Fruit fly (Drosophila melanogaster) whole organism, embryonic: ENCODE measurements around the gene CG2444.

ENCODE experiments used
- Adf1 ChIP-seq: fragments of 200-800 bp; sonication (Bioruptor generic); IDR thresholded peaks from 2 replicates; pipeline ENCODE4 v1.3.6; 2022; ENCODE audit warnings: missing biosample characterization, missing genetic modification characterization
- Atf6 ChIP-seq: fragments of 200-800 bp; sonication (Bioruptor generic); IDR thresholded peaks from 2 replicates; pipeline ENCODE4 v1.3.6; 2022; ENCODE audit warnings: missing biosample characterization, missing genetic modification characterization
- CG10147 ChIP-seq: fragments of 200-800 bp; sonication (Bioruptor generic); optimal IDR thresholded peaks from 2 replicates; lab custom pipeline; 2019; ENCODE audit warnings: missing biosample characterization, mild to moderate bottlenecking, missing genetic modification characterization, moderate library complexity
- CG10565 ChIP-seq: fragments of 200-800 bp; sonication (Bioruptor generic); optimal IDR thresholded peaks from 3 replicates; lab custom pipeline; 2016; ENCODE audit warnings: missing biosample characterization, mild to moderate bottlenecking, missing genetic modification characterization
- CG11085 ChIP-seq: fragments of 200-800 bp; sonication (Bioruptor generic); IDR thresholded peaks from 2 replicates; pipeline ENCODE4 v1.3.6; 2022; ENCODE audit warnings: missing biosample characterization, missing genetic modification characterization
- CG11398 ChIP-seq: fragments of 200-800 bp; sonication (Bioruptor generic); optimal IDR thresholded peaks from 2 replicates; lab custom pipeline; 2016; ENCODE audit warnings: missing biosample characterization, missing genetic modification characterization
- CG13123 ChIP-seq: fragments of 200-800 bp; sonication (Bioruptor generic); optimal IDR thresholded peaks from 2 replicates; lab custom pipeline; 2016; ENCODE audit warnings: missing biosample characterization, missing genetic modification characterization
- CG15479 ChIP-seq: fragments of 200-800 bp; sonication (Bioruptor generic); optimal IDR thresholded peaks from 3 replicates; lab custom pipeline; 2019; ENCODE audit warnings: missing biosample characterization, mild to moderate bottlenecking, missing genetic modification characterization, moderate library complexity
- CG15514 ChIP-seq: fragments of 200-800 bp; sonication (Bioruptor generic); optimal IDR thresholded peaks from 3 replicates; lab custom pipeline; 2017; ENCODE audit warnings: missing biosample characterization, missing genetic modification characterization, mild to moderate bottlenecking, moderate library complexity, missing genetic modification reagents
- CG15696 ChIP-seq: fragments of 200-800 bp; sonication (Bioruptor generic); optimal IDR thresholded peaks from 2 replicates; lab custom pipeline; 2019; ENCODE audit warnings: missing biosample characterization, mild to moderate bottlenecking, missing genetic modification characterization, moderate library complexity
- CG17568 ChIP-seq: fragments of 200-800 bp; sonication (Bioruptor generic); optimal IDR thresholded peaks from 2 replicates; lab custom pipeline; 2018; ENCODE audit warnings: missing biosample characterization, mild to moderate bottlenecking, missing genetic modification characterization, moderate library complexity
- CG18262 ChIP-seq: fragments of 200-800 bp; optimal IDR thresholded peaks from 3 replicates; lab custom pipeline; 2019; ENCODE audit warnings: missing biosample characterization, mild to moderate bottlenecking, missing genetic modification characterization, moderate library complexity
- CG30020 ChIP-seq: fragments of 200-800 bp; optimal IDR thresholded peaks from 2 replicates; lab custom pipeline; 2019; ENCODE audit warnings: missing biosample characterization, mild to moderate bottlenecking, missing genetic modification characterization, moderate library complexity
- CG33213 ChIP-seq: fragments of 200-800 bp; sonication (Bioruptor generic); optimal IDR thresholded peaks from 3 replicates; lab custom pipeline; 2016; ENCODE audit warnings: missing biosample characterization, missing genetic modification characterization
- CG33557 ChIP-seq: fragments of 200-800 bp; sonication (Bioruptor generic); optimal IDR thresholded peaks from 2 replicates; lab custom pipeline; 2019; ENCODE audit warnings: missing biosample characterization, mild to moderate bottlenecking, missing genetic modification characterization, moderate library complexity
- CG3726 ChIP-seq: fragments of 200-800 bp; sonication (Bioruptor generic); IDR thresholded peaks from 3 replicates; pipeline ENCODE4, ENCODE4 v1.3.6; 2022; ENCODE audit warnings: missing biosample characterization, missing genetic modification characterization
- CG4424 ChIP-seq: fragments of 200-800 bp; sonication (Bioruptor generic); optimal IDR thresholded peaks from 3 replicates; lab custom pipeline; 2016; ENCODE audit warnings: missing biosample characterization, missing genetic modification characterization
- CG4707 ChIP-seq: fragments of 200-800 bp; sonication (Bioruptor generic); optimal IDR thresholded peaks from 2 replicates; lab custom pipeline; 2018; ENCODE audit warnings: missing biosample characterization, mild to moderate bottlenecking, missing genetic modification characterization, moderate library complexity
- CG7928 ChIP-seq: fragments of 200-800 bp; sonication (Bioruptor generic); optimal IDR thresholded peaks from 2 replicates; lab custom pipeline; 2017; ENCODE audit warnings: missing biosample characterization, mild to moderate bottlenecking, missing genetic modification characterization
- Doc2 ChIP-seq: fragments of 200-800 bp; sonication (Bioruptor generic); IDR thresholded peaks from 2 replicates; pipeline ENCODE4 v1.3.6; 2022; ENCODE audit warnings: missing biosample characterization, missing genetic modification characterization
- Doc3 ChIP-seq: fragments of 200-800 bp; sonication (Bioruptor generic); IDR thresholded peaks from 3 replicates; pipeline ENCODE4 v1.3.6; 2022; ENCODE audit warnings: missing biosample characterization, missing genetic modification characterization; ENCODE audit not compliant: partially characterized antibody
- ERR ChIP-seq: fragments of 200-800 bp; sonication (Bioruptor generic); optimal IDR thresholded peaks from 2 replicates; lab custom pipeline; 2016; ENCODE audit warnings: missing biosample characterization, missing genetic modification characterization
- Hand ChIP-seq: fragments of 200-800 bp; sonication (Bioruptor generic); optimal IDR thresholded peaks from 2 replicates; lab custom pipeline; 2017; ENCODE audit warnings: mild to moderate bottlenecking, missing biosample characterization, missing genetic modification reagents, missing genetic modification characterization
- Hmr ChIP-seq: fragments of 200-800 bp; sonication (Bioruptor generic); optimal IDR thresholded peaks from 3 replicates; lab custom pipeline; 2017; ENCODE audit warnings: mild to moderate bottlenecking, missing biosample characterization, missing genetic modification reagents, missing genetic modification characterization
- Lhr ChIP-seq: fragments of 200-800 bp; sonication (Bioruptor generic); optimal IDR thresholded peaks from 3 replicates; lab custom pipeline; 2017; ENCODE audit warnings: mild to moderate bottlenecking, missing biosample characterization, missing genetic modification reagents, missing genetic modification characterization
- Max ChIP-seq: fragments of 200-800 bp; sonication (Bioruptor generic); optimal IDR thresholded peaks from 2 replicates; lab custom pipeline; 2016; ENCODE audit warnings: missing biosample characterization, mild to moderate bottlenecking, missing genetic modification characterization
- NFAT ChIP-seq: fragments of 200-800 bp; sonication (Bioruptor generic); IDR thresholded peaks from 2 replicates; pipeline ENCODE4 v1.3.6; 2022; ENCODE audit warnings: missing biosample characterization, missing genetic modification characterization
- Oaz ChIP-seq: fragments of 200-800 bp; sonication (Bioruptor generic); IDR thresholded peaks from 2 replicates; pipeline ENCODE4 v1.3.6; 2022; ENCODE audit warnings: missing biosample characterization, missing genetic modification characterization
- Sox102F ChIP-seq: fragments of 200-800 bp; sonication (Bioruptor generic); optimal IDR thresholded peaks from 2 replicates; lab custom pipeline; 2018; ENCODE audit warnings: missing biosample characterization, mild to moderate bottlenecking, missing genetic modification characterization, moderate library complexity
- Sry-δ ChIP-seq: fragments of 200-800 bp; sonication (Bioruptor generic); optimal IDR thresholded peaks from 2 replicates; lab custom pipeline; 2016; ENCODE audit warnings: missing biosample characterization, missing genetic modification characterization
- cas ChIP-seq: fragments of 200-800 bp; sonication (Bioruptor generic); IDR thresholded peaks from 2 replicates; pipeline ENCODE4 v1.3.6; 2022; ENCODE audit warnings: missing biosample characterization, missing genetic modification characterization
- cg ChIP-seq: fragments of 200-800 bp; sonication (Bioruptor generic); optimal IDR thresholded peaks from 3 replicates; lab custom pipeline; 2019; ENCODE audit warnings: missing biosample characterization, mild to moderate bottlenecking, missing genetic modification characterization, moderate library complexity
- dmrt11E ChIP-seq: fragments of 200-800 bp; sonication (Bioruptor generic); optimal IDR thresholded peaks from 3 replicates; lab custom pipeline; 2018; ENCODE audit warnings: missing biosample characterization, mild to moderate bottlenecking, missing genetic modification characterization, moderate library complexity
- ewg ChIP-seq: fragments of 200-800 bp; sonication (Bioruptor generic); optimal IDR thresholded peaks from 3 replicates; lab custom pipeline; 2017; ENCODE audit warnings: mild to moderate bottlenecking, missing biosample characterization, missing genetic modification reagents, missing genetic modification characterization
- eyg ChIP-seq: fragments of 200-800 bp; sonication (Bioruptor generic); optimal IDR thresholded peaks from 3 replicates; lab custom pipeline; 2016; ENCODE audit warnings: missing biosample characterization, missing genetic modification characterization
- fd3F ChIP-seq: fragments of 200-800 bp; sonication (Bioruptor generic); optimal IDR thresholded peaks from 2 replicates; lab custom pipeline; 2018; ENCODE audit warnings: missing biosample characterization, mild to moderate bottlenecking, missing genetic modification characterization, moderate library complexity
- fd96Cb ChIP-seq: fragments of 200-800 bp; sonication (Bioruptor generic); optimal IDR thresholded peaks from 2 replicates; lab custom pipeline; 2018; ENCODE audit warnings: missing biosample characterization, mild to moderate bottlenecking, missing genetic modification characterization, moderate library complexity
- fu2 ChIP-seq: fragments of 200-800 bp; sonication (Bioruptor generic); optimal IDR thresholded peaks from 2 replicates; lab custom pipeline; 2016; ENCODE audit warnings: missing biosample characterization, missing genetic modification characterization
- grn ChIP-seq: fragments of 200-800 bp; sonication (Bioruptor generic); optimal IDR thresholded peaks from 3 replicates; lab custom pipeline; 2017; ENCODE audit warnings: missing biosample characterization, missing genetic modification characterization
- ham ChIP-seq: fragments of 200-800 bp; sonication (Bioruptor generic); IDR thresholded peaks from 2 replicates; pipeline ENCODE4 v1.3.6; 2022; ENCODE audit warnings: missing biosample characterization, missing genetic modification characterization
- kah ChIP-seq: fragments of 200-800 bp; sonication (Bioruptor generic); optimal IDR thresholded peaks from 2 replicates; lab custom pipeline; 2018; ENCODE audit warnings: missing biosample characterization, mild to moderate bottlenecking, missing genetic modification characterization
- lbe ChIP-seq: fragments of 200-800 bp; sonication (Bioruptor generic); optimal IDR thresholded peaks from 2 replicates; lab custom pipeline; 2016; ENCODE audit warnings: missing biosample characterization, mild to moderate bottlenecking, missing genetic modification characterization
- prd ChIP-seq, 3 experiments: fragments of >200 bp in 2 of 3; fragments of 200-800 bp in 1 of 3; sonication (Bioruptor generic) in 1 of 3; optimal IDR thresholded peaks in 2 of 3; IDR thresholded peaks in 1 of 3; 2 replicates in 2 of 3; 3 replicates in 1 of 3; pipeline versions ENCODE4 v1.3.6 to Lab custom; 2017 to 2022; ENCODE audit warnings: missing biosample characterization in 1 of 3, missing genetic modification characterization in 1 of 3
- pros ChIP-seq: fragments of 200-800 bp; sonication (Bioruptor generic); optimal IDR thresholded peaks from 3 replicates; lab custom pipeline; 2019; ENCODE audit warnings: missing biosample characterization, mild to moderate bottlenecking, missing genetic modification characterization, moderate library complexity
- rib ChIP-seq: fragments of 200-800 bp; sonication (Bioruptor generic); IDR thresholded peaks from 2 replicates; pipeline ENCODE4 v1.3.6; 2022; ENCODE audit warnings: missing biosample characterization, missing genetic modification characterization
- row ChIP-seq: fragments of 200-800 bp; sonication (Bioruptor generic); IDR thresholded peaks from 3 replicates; pipeline ENCODE4 v1.3.6; 2022; ENCODE audit warnings: missing biosample characterization, missing genetic modification characterization
- sr ChIP-seq: fragments of 200-800 bp; sonication (Bioruptor generic); IDR thresholded peaks from 3 replicates; pipeline ENCODE4 v1.3.6; 2022; ENCODE audit warnings: missing biosample characterization, missing genetic modification characterization
- tap ChIP-seq: fragments of 200-800 bp; optimal IDR thresholded peaks from 3 replicates; lab custom pipeline; 2019; ENCODE audit warnings: missing biosample characterization, mild to moderate bottlenecking, missing genetic modification characterization, moderate library complexity
- tup ChIP-seq: fragments of 200-800 bp; sonication (Bioruptor generic); optimal IDR thresholded peaks from 2 replicates; lab custom pipeline; 2016; ENCODE audit warnings: missing biosample characterization, mild to moderate bottlenecking, missing genetic modification characterization, moderate library complexity
- usp ChIP-seq: fragments of >200 bp; optimal IDR thresholded peaks from 2 replicates; lab custom pipeline; 2017; ENCODE audit warnings: missing biosample characterization, missing genetic modification characterization

CG2444 gene

DNA sequence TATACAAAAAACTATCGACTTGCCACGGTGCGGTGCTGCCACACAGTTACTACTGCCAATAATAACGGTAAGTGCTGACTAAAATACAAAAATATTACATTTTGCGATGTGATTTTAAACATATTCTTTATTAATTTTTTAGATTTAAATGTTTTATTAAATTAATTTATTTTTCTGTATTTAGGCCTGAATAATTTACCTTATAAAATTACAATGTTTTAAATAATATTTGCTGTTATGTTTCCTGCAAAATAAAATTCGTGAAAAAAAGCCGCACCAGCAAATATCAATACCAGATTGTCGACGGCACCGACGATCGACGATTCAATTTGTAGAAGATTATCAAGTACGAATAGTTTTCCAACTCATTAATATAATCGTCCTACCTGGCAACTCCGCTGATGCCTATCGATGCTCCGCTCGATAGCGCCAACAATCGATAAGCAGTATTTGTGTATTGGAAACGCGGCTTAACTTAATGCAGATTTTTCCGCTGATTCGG is 26.5 kb downstream of the CG2444 start, which contains the start of the genes Vlet and bif:
TSS of gene Vlet (minus strand) at position 51 of the 502 bp plus-strand sequence.
TSS of gene bif (plus strand) at position 432 of the 502 bp plus-strand sequence.
- peak; percentile 50 for TF ChIP-seq ewg (GFP tag; lab: Kevin White, UChicago)
- peak; percentile 76 for TF ChIP-seq row (GFP tag; lab: Robert Waterston, UW)
- TF ChIP-seq CG3726: no peak
- TF ChIP-seq CG33557 (GFP tag; lab: Kevin White, UChicago): peak; percentile 26
- peak; percentile 47 for TF ChIP-seq CG30020 (tag; lab: Kevin White, UChicago)
- TF ChIP-seq Sry-δ (GFP tag; lab: Kevin White, UChicago): peak; percentile 61
- no peak for TF ChIP-seq Oaz
- TF ChIP-seq CG4707 (GFP tag; lab: Kevin White, UChicago): no peak
- no peak for TF ChIP-seq Adf1 (GFP tag; lab: Robert Waterston, UW)
- no peak for TF ChIP-seq sr
- no peak for TF ChIP-seq prd (optimal IDR thresholded peaks at IDR 0.05; lab: Kevin White, UChicago)
- TF ChIP-seq prd (GFP tag; IDR thresholded peaks at IDR 0.05; lab: Robert Waterston, UW): 0 out of 3 replicates have a peak, but pooled peaks have one; percentile 50
- peak; percentile 42; the same call in 1 of the 2 replicates for TF ChIP-seq Atf6
- TF ChIP-seq CG7928 (GFP tag; lab: Kevin White, UChicago): peak; percentile 48
- TF ChIP-seq CG15696 (tag; lab: Kevin White, UChicago): peak; percentile 56
- TF ChIP-seq pros (GFP tag; lab: Kevin White, UChicago): no peak
- no peak for TF ChIP-seq usp (GFP tag; lab: Kevin White, UChicago)
- TF ChIP-seq CG33213 (GFP tag; lab: Kevin White, UChicago): peak; percentile 16
- peak; percentile 38 for TF ChIP-seq tap (tag; lab: Kevin White, UChicago)
- TF ChIP-seq Sox102F: no peak
- TF ChIP-seq CG13123 (GFP tag; lab: Kevin White, UChicago): no peak
- TF ChIP-seq tup (GFP tag; lab: Kevin White, UChicago): peak; percentile 23
- peak; percentile 70 for TF ChIP-seq CG18262 (tag; lab: Kevin White, UChicago)
- peak; percentile 56 for TF ChIP-seq CG4424
- no peak for TF ChIP-seq eyg (GFP tag; lab: Kevin White, UChicago)
- TF ChIP-seq fd3F (GFP tag; lab: Kevin White, UChicago): peak; percentile 27
- peak; percentile 31 for TF ChIP-seq Max
- TF ChIP-seq dmrt11E (tag; lab: Kevin White, UChicago): peak; percentile 66
- no peak for TF ChIP-seq NFAT
- no peak for TF ChIP-seq cg (GFP tag; lab: Kevin White, UChicago)
- no peak for TF ChIP-seq CG17568 (GFP tag; lab: Kevin White, UChicago)
- no peak for TF ChIP-seq CG11085
- TF ChIP-seq CG11398 (GFP tag; lab: Kevin White, UChicago): no peak
- TF ChIP-seq fu2 (GFP tag; lab: Kevin White, UChicago): peak; percentile 0
- peak; percentile 51 for TF ChIP-seq CG10147 (GFP tag; lab: Kevin White, UChicago)
- no peak for TF ChIP-seq ERR (GFP tag; lab: Kevin White, UChicago)
- TF ChIP-seq Lhr: no peak
- TF ChIP-seq ham: no peak
- TF ChIP-seq CG15514: peak; percentile 62
- no peak for TF ChIP-seq Doc2 (GFP tag; lab: Robert Waterston, UW)
- TF ChIP-seq Hmr: peak; percentile 71
- no peak for TF ChIP-seq grn (GFP tag; lab: Kevin White, UChicago)
- no peak for TF ChIP-seq Hand
- peak; percentile 52 for TF ChIP-seq fd96Cb (tag; lab: Kevin White, UChicago)
- TF ChIP-seq rib (GFP tag; lab: Robert Waterston, UW): no peak
- TF ChIP-seq CG10565 (GFP tag; lab: Kevin White, UChicago): no peak
- peak; percentile 42 for TF ChIP-seq lbe
- 0 out of 3 replicates have a peak, but pooled peaks have one; percentile 28 for TF ChIP-seq Doc3
- TF ChIP-seq kah: no peak
- no peak for TF ChIP-seq cas (GFP tag; lab: Robert Waterston, UW)
- TF ChIP-seq CG15479 (GFP tag; lab: Kevin White, UChicago): no peak
